Fruit fly (Drosophila melanogaster) whole organism, pupa: ENCODE results near the gene Pkc98E.
A peak's percentile ranks its signal among the peaks of the same experiment; 100 is the strongest.

Experiments used
- CG10348 ChIP-seq: fragments of 200-800 bp; sonication (Bioruptor generic); IDR thresholded peaks from 2 replicates; pipeline ENCODE4 v1.3.6; 2022; ENCODE audit warnings: missing biosample characterization, missing genetic modification characterization
- CG12605 ChIP-seq: fragments of 200-800 bp; sonication (Bioruptor generic); IDR thresholded peaks from 2 replicates; pipeline ENCODE4 v1.3.6; 2022; ENCODE audit warnings: missing biosample characterization, missing genetic modification characterization
- CG13204 ChIP-seq: fragments of 200-800 bp; sonication (Bioruptor generic); optimal IDR thresholded peaks from 2 replicates; lab custom pipeline; 2018; ENCODE audit warnings: missing biosample characterization, mild to moderate bottlenecking, missing genetic modification characterization, moderate library complexity
- CG14655 ChIP-seq: fragments of 200-800 bp; sonication (Bioruptor generic); optimal IDR thresholded peaks from 3 replicates; lab custom pipeline; 2017; ENCODE audit warnings: mild to moderate bottlenecking, missing biosample characterization, missing genetic modification reagents, missing genetic modification characterization
- CG15710 ChIP-seq: fragments of 200-800 bp; sonication (Bioruptor generic); optimal IDR thresholded peaks from 2 replicates; lab custom pipeline; 2018; ENCODE audit warnings: missing biosample characterization, mild to moderate bottlenecking, missing genetic modification characterization, moderate library complexity
- CG17806 ChIP-seq: fragments of 200-800 bp; sonication (Bioruptor generic); optimal IDR thresholded peaks from 2 replicates; lab custom pipeline; 2018; ENCODE audit warnings: missing biosample characterization, mild to moderate bottlenecking, missing genetic modification characterization, moderate library complexity
- CG32121 ChIP-seq: fragments of 200-800 bp; sonication (Bioruptor generic); IDR thresholded peaks from 2 replicates; pipeline ENCODE4 v1.3.6; 2022; ENCODE audit warnings: missing biosample characterization, missing genetic modification characterization
- CG34367 ChIP-seq: fragments of 200-800 bp; sonication (Bioruptor generic); optimal IDR thresholded peaks from 2 replicates; lab custom pipeline; 2018; ENCODE audit warnings: missing biosample characterization, mild to moderate bottlenecking, missing genetic modification characterization
- CG4496 ChIP-seq: fragments of 200-800 bp; sonication (Bioruptor generic); IDR thresholded peaks from 3 replicates; pipeline ENCODE4 v1.3.6; 2022; ENCODE audit warnings: missing biosample characterization, missing genetic modification characterization
- CG8159 ChIP-seq: fragments of 200-800 bp; sonication (Bioruptor generic); optimal IDR thresholded peaks from 3 replicates; lab custom pipeline; 2018; ENCODE audit warnings: missing biosample characterization, mild to moderate bottlenecking, missing genetic modification characterization, moderate library complexity
- CG8301 ChIP-seq: fragments of 200-800 bp; sonication (Bioruptor generic); optimal IDR thresholded peaks from 2 replicates; lab custom pipeline; 2018; ENCODE audit warnings: missing biosample characterization, mild to moderate bottlenecking, missing genetic modification characterization
- CG9948 ChIP-seq: fragments of 200-800 bp; sonication (Bioruptor generic); optimal IDR thresholded peaks from 2 replicates; lab custom pipeline; 2018; ENCODE audit warnings: missing biosample characterization, mild to moderate bottlenecking, missing genetic modification characterization, moderate library complexity
- D1 ChIP-seq: fragments of 200-800 bp; sonication (Bioruptor generic); optimal IDR thresholded peaks from 2 replicates; lab custom pipeline; 2018; ENCODE audit warnings: missing biosample characterization, mild to moderate bottlenecking, missing genetic modification characterization, moderate library complexity
- EcR ChIP-seq: fragments of 200-800 bp; sonication (Bioruptor generic); optimal IDR thresholded peaks from 3 replicates; lab custom pipeline; 2019; ENCODE audit warnings: missing biosample characterization, missing genetic modification characterization, mild to moderate bottlenecking, moderate library complexity, missing genetic modification reagents
- Ets98B ChIP-seq: fragments of 200-800 bp; sonication (Bioruptor generic); IDR thresholded peaks from 2 replicates; pipeline ENCODE4 v1.3.6; 2022; ENCODE audit warnings: missing biosample characterization, missing genetic modification characterization
- Pif1A ChIP-seq: fragments of 200-800 bp; sonication (Bioruptor generic); optimal IDR thresholded peaks from 3 replicates; lab custom pipeline; 2016; ENCODE audit warnings: missing biosample characterization, missing genetic modification characterization
- Pif1B ChIP-seq: fragments of 200-800 bp; sonication (Bioruptor generic); optimal IDR thresholded peaks from 3 replicates; lab custom pipeline; 2016; ENCODE audit warnings: missing biosample characterization, missing genetic modification characterization
- Snoo ChIP-seq: fragments of 200-800 bp; sonication (Bioruptor generic); optimal IDR thresholded peaks from 3 replicates; lab custom pipeline; 2017; ENCODE audit warnings: missing biosample characterization, mild to moderate bottlenecking, missing genetic modification characterization, inconsistent platforms
- fd96Ca ChIP-seq: fragments of 200-800 bp; sonication (Bioruptor generic); IDR thresholded peaks from 3 replicates; pipeline ENCODE4 v1.3.6; 2022; ENCODE audit warnings: missing biosample characterization, missing genetic modification characterization
- gl ChIP-seq: fragments of 200-800 bp; sonication (Bioruptor generic); optimal IDR thresholded peaks from 2 replicates; lab custom pipeline; 2018; ENCODE audit warnings: missing biosample characterization, mild to moderate bottlenecking, missing genetic modification characterization
- rn ChIP-seq: fragments of 200-800 bp; sonication (Bioruptor generic); IDR thresholded peaks from 2 replicates; pipeline ENCODE4 v1.3.6; 2022; ENCODE audit warnings: missing biosample characterization, missing genetic modification characterization

Pkc98E gene

DNA sequence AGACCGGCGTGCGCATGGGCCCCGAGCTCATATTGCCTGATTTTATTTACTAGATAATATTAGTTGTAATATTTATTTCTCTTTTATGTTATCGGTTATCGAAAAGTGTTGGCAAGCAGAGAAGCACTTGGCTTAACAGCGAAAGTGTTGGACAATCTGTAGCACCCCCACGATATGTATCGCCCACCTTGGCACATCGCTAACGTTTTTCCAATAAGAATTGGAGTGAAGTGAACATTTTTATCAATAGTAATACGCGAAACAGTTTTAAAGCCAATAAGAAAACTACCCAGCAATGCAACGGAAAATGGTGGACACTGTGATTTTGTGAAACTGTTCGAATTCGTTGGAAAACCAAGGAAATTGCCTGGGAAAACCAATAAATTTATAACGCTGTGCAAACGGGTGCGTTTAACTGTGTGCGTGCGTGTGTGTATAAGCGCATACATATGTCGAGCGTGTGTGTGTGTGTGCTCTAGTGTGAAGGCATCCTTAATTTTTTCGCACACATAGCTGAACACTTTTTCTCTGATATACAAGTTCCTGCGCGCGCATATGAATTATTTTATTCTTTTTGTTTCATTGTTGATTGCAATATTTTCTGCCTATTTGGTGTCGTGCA is at the start of gene Pkc98E, which contains the start of gene Slu7:
TSS of gene Pkc98E (plus strand) at position 197 of the 622 bp plus-strand sequence.
TSS of gene Slu7 (minus strand) at position 112 of the 622 bp plus-strand sequence.
- TF ChIP-seq CG14655 (GFP tag; lab: Kevin White, UChicago) (peak; percentile 4), CG8159 (tag; lab: Kevin White, UChicago) (peak; percentile 46), fd96Ca (GFP tag; lab: Robert Waterston, UW) (no peak), Ets98B (GFP tag; lab: Robert Waterston, UW) (peak; percentile 46), EcR (GFP tag; lab: Kevin White, UChicago) (peak; percentile 38), CG4496 (GFP tag; lab: Robert Waterston, UW) (peak; percentile 40; the same call in 2 of the 3 replicates), Pif1B (no peak), CG15710 (tag; lab: Kevin White, UChicago) (peak; percentile 30), CG8301 (tag; lab: Kevin White, UChicago) (no peak), CG13204 (GFP tag; lab: Kevin White, UChicago) (no peak), gl (no peak), CG32121 (GFP tag; lab: Robert Waterston, UW) (peak; percentile 49; the same call in 1 of the 2 replicates), Snoo (tag; lab: Kevin White, UChicago) (peak; percentile 43)

DNA sequence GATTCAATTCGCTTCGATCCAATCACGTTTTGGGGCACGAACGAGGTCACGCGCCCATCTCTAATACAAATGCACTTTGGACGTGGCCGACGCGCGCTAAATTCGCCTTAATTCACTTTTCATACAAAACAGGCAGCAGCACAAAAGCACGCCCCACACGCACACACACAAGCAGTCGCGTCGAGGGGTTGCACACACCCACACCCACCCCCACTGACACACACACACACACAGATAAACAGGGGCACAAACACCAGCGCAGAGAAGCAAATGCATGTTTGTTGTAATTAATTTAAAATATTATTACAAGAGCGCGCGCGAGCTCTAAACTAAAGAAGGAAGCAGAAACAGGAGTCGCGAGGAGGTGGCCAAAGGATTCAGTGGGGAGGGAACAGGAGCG is 49.6 kb upstream of the Pkc98E start:
- TF ChIP-seq gl (no peak), CG4496 (GFP tag; lab: Robert Waterston, UW) (no peak), CG8301 (tag; lab: Kevin White, UChicago) (no peak), Ets98B (GFP tag; lab: Robert Waterston, UW) (no peak), CG15710 (tag; lab: Kevin White, UChicago) (no peak), CG32121 (GFP tag; lab: Robert Waterston, UW) (no peak), CG8159 (tag; lab: Kevin White, UChicago) (no peak), fd96Ca (GFP tag; lab: Robert Waterston, UW) (no peak), CG9948 (tag; lab: Kevin White, UChicago) (no peak), CG12605 (GFP tag; lab: Robert Waterston, UW) (no peak), Pif1B (no peak), CG34367 (tag; lab: Kevin White, UChicago) (no peak), Snoo (tag; lab: Kevin White, UChicago) (no peak), EcR (GFP tag; lab: Kevin White, UChicago) (no peak), Pif1A (GFP tag; lab: Kevin White, UChicago) (no peak), CG10348 (GFP tag; lab: Robert Waterston, UW) (no peak), CG13204 (GFP tag; lab: Kevin White, UChicago) (no peak), D1 (tag; lab: Kevin White, UChicago) (no peak)

DNA sequence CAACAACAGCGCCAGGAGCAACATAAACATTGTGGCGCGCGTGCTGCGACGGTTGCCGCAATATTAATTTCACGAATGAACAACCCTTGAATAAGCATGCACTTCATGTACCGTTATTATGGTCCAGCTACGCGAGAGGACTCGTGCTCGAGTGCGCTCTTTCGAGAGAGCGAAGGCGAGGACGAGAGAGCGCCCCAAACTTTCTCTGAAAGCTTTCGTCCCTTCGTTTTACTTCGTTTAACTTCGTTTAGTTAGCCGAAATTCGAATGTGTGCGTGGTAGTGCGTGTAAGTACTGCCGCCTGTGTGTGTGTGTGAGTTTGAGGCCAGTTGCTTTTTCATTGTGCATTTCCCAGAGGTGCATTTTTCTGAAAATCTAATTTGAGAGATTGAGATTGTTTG is 48.3 kb upstream of the Pkc98E start:
- TF ChIP-seq Ets98B (GFP tag; lab: Robert Waterston, UW) (no peak), CG8159 (tag; lab: Kevin White, UChicago) (no peak), CG8301 (tag; lab: Kevin White, UChicago) (no peak), CG4496 (GFP tag; lab: Robert Waterston, UW) (no peak), gl (no peak), CG34367 (tag; lab: Kevin White, UChicago) (no peak), CG13204 (GFP tag; lab: Kevin White, UChicago) (no peak), CG17806 (tag; lab: Kevin White, UChicago) (no peak), Pif1A (GFP tag; lab: Kevin White, UChicago) (no peak)

DNA sequence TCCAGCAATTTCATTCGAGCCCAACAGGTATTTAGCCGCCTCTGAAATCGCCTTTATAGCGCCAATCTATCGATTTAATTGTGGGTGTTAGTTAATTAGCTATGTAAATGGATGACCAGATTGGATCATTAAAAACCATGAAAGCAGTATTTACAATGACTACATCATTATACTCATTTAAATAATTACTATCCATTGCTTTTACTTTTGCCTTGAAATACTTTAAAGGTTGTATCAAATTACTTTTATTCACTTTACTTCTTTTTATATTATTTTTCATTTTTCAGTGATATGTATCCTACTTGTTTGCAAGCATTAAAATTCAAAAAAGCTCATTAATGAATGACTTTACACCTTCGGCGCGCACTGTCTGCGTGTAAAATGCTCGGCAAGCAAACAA is 40.0 kb upstream of the Pkc98E start:
- TF ChIP-seq Pif1A (GFP tag; lab: Kevin White, UChicago) (no peak), CG9948 (tag; lab: Kevin White, UChicago) (peak; percentile 26), gl (no peak), fd96Ca (GFP tag; lab: Robert Waterston, UW) (no peak), rn (GFP tag; lab: Robert Waterston, UW) (no peak), Snoo (tag; lab: Kevin White, UChicago) (peak; percentile 46), CG8301 (tag; lab: Kevin White, UChicago) (no peak), CG12605 (GFP tag; lab: Robert Waterston, UW) (no peak), Ets98B (GFP tag; lab: Robert Waterston, UW) (no peak), CG15710 (tag; lab: Kevin White, UChicago) (peak; percentile 54), CG32121 (GFP tag; lab: Robert Waterston, UW) (no peak), CG8159 (tag; lab: Kevin White, UChicago) (peak; percentile 66), CG17806 (tag; lab: Kevin White, UChicago) (no peak), CG14655 (GFP tag; lab: Kevin White, UChicago) (peak; percentile 30), CG13204 (GFP tag; lab: Kevin White, UChicago) (no peak)

DNA sequence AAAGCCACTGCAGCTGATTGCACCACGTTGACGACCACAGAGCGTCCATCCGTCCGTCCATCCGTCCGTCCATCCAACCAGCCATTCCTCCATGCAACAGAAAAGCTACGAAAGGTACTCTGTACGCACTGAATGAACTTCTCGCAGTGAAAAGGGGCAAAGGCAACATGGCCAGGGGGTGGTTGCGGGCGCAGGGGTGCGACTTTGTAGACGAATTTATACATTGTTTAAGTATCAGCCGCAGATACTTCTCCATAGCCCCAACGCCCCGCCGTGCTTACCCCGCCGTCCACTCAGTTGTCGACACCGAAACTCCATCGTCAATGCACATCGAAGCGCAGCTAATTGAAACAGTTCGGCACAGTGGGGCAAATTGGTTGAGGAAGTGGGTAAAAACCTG is 39.0 kb upstream of the Pkc98E start:
- TF ChIP-seq D1 (tag; lab: Kevin White, UChicago) = no peak
- no peak for TF ChIP-seq CG32121 (GFP tag; lab: Robert Waterston, UW)
- no peak; the same call in 2 of the 3 replicates for TF ChIP-seq CG4496 (GFP tag; lab: Robert Waterston, UW)
- no peak for TF ChIP-seq EcR (GFP tag; lab: Kevin White, UChicago)
- no peak for TF ChIP-seq CG10348 (GFP tag; lab: Robert Waterston, UW)
- TF ChIP-seq CG8301 (tag; lab: Kevin White, UChicago) = no peak
- no peak for TF ChIP-seq gl
- TF ChIP-seq CG34367 (tag; lab: Kevin White, UChicago) = no peak
- TF ChIP-seq Snoo (tag; lab: Kevin White, UChicago) = no peak
- TF ChIP-seq CG15710 (tag; lab: Kevin White, UChicago) = no peak
- no peak for TF ChIP-seq Ets98B (GFP tag; lab: Robert Waterston, UW)
- no peak for TF ChIP-seq rn (GFP tag; lab: Robert Waterston, UW)
- no peak for TF ChIP-seq CG12605 (GFP tag; lab: Robert Waterston, UW)
- TF ChIP-seq CG14655 (GFP tag; lab: Kevin White, UChicago) = no peak
- TF ChIP-seq Pif1A (GFP tag; lab: Kevin White, UChicago) = no peak
- TF ChIP-seq fd96Ca (GFP tag; lab: Robert Waterston, UW) = no peak; the same call in 2 of the 3 replicates
- no peak for TF ChIP-seq CG9948 (tag; lab: Kevin White, UChicago)
- TF ChIP-seq CG8159 (tag; lab: Kevin White, UChicago) = no peak
